Worm (Caenorhabditis elegans): Measurements from ENCODE around the gene col-93.

The col-93 gene

DNA sequence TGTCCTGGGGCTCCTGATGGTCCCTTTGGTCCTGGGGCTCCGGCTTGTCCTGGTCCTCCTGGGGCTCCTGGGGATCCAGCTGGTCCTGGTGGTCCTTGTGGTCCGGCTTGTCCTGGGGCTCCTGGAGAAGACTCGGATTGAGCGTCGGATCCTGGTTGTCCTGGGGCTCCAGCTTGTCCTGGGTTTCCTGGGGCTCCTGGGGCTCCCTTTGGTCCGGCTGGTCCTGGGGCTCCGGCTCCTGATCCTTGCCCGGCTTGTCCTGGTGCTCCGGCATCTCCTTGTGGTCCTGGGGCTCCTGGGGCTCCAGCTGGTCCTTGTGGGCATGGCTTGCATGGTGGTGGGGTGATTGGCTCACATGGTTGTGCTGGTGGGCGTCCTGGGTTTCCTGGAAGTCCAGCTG is 660 bp downstream of the col-93 start:
- TF ChIP-seq scrt-1 (GFP tag; IDR thresholded peaks at IDR 0.05) (0 out of 2 replicates have a peak, but pooled peaks have one; percentile 30), sea-1 (GFP tag; conservative IDR thresholded peaks at IDR 0.05) (0 out of 2 replicates have a peak, but pooled peaks have one; percentile 15)

DNA sequence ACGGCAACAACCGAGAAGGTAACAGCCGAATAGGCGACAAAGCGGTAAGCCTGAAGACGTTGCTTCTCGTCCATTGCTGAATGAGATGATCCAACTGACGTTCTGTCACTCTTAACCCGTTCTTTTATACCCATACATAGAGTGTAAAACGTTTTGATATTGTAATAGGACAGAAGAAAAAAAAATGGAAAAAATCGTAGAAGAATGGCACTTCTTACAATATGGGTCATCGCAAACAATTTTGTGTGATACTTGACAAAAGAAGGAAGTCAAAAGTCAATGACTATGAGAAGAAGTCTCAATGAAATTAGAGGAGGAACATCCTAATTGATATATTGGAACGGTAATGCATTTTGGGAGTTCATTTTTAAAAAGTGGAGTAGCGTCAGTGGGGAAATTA is 2.3 kb downstream of the col-93 start, which contains the start of gene col-92:
Gene col-92, minus strand, starts transcription at position 101 of the 400 bp plus-strand sequence.
- no peak for TF ChIP-seq hmbx-1 (tag; optimal IDR thresholded peaks at IDR 0.05)
- no peak for TF ChIP-seq tbx-11 (GFP tag; IDR thresholded peaks at IDR 0.05)
- TF ChIP-seq aly-1 (tag; optimal IDR thresholded peaks at IDR 0.05): no peak
- TF ChIP-seq scrt-1 (GFP tag; IDR thresholded peaks at IDR 0.05): no peak
- no peak for TF ChIP-seq B0310.2 (tag; optimal IDR thresholded peaks at IDR 0.05)
- TF ChIP-seq hmg-4 (GFP tag; optimal IDR thresholded peaks at IDR 0.05): no peak
- no peak for TF ChIP-seq hnd-1 (tag; optimal IDR thresholded peaks at IDR 0.05)
- no peak for TF ChIP-seq sea-1 (GFP tag; conservative IDR thresholded peaks at IDR 0.05)
- no peak for TF ChIP-seq F13C5.2 (tag; optimal IDR thresholded peaks at IDR 0.05)
- TF ChIP-seq pes-1 (GFP tag; IDR thresholded peaks at IDR 0.05): no peak
- no peak for TF ChIP-seq tra-4 (tag; optimal IDR thresholded peaks at IDR 0.05)
- TF ChIP-seq tbx-37 (GFP tag; conservative IDR thresholded peaks at IDR 0.05): no peak
- no peak for TF ChIP-seq ets-7 (tag; optimal IDR thresholded peaks at IDR 0.05)
- TF ChIP-seq ama-1 (optimal IDR thresholded peaks at IDR 0.05): no peak
- TF ChIP-seq flt-1 (GFP tag; IDR thresholded peaks at IDR 0.05): no peak
- no peak for TF ChIP-seq ceh-13 (GFP tag; optimal IDR thresholded peaks at IDR 0.05)

DNA sequence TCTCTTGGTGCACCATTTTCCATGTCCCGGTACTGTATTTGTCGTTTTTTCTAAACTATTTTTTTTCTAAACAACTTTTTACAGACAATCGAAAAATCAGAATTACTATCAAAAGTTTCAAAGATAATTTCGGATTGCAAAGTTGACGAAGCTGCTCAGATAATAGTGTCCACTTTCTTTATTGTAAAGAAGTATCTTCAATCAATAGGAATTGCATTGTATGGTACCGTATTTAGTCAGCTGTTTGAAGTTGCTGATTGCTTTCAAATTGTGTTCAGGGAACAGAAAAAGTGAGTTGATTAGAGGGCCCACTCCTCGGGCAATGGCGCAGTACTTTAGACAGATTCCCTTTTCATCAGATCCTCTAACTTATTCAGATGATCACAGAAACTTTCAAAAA is 3.9 kb downstream of the col-93 start:
- TF ChIP-seq scrt-1 (GFP tag; IDR thresholded peaks at IDR 0.05) (no peak), ama-1 (optimal IDR thresholded peaks at IDR 0.05) (no peak), F13C5.2 (tag; optimal IDR thresholded peaks at IDR 0.05) (no peak), aly-1 (tag; optimal IDR thresholded peaks at IDR 0.05) (no peak), tbx-11 (GFP tag; IDR thresholded peaks at IDR 0.05) (no peak), ceh-36 (tag; optimal IDR thresholded peaks at IDR 0.05) (no peak), tbx-37 (GFP tag; conservative IDR thresholded peaks at IDR 0.05) (no peak), B0310.2 (tag; optimal IDR thresholded peaks at IDR 0.05) (no peak), ets-7 (tag; optimal IDR thresholded peaks at IDR 0.05) (no peak), pes-1 (GFP tag; IDR thresholded peaks at IDR 0.05) (no peak), hmg-4 (GFP tag; optimal IDR thresholded peaks at IDR 0.05) (no peak), hnd-1 (tag; optimal IDR thresholded peaks at IDR 0.05) (no peak), sea-1 (GFP tag; conservative IDR thresholded peaks at IDR 0.05) (no peak), tra-4 (tag; optimal IDR thresholded peaks at IDR 0.05) (no peak), ceh-13 (GFP tag; optimal IDR thresholded peaks at IDR 0.05) (no peak), flt-1 (GFP tag; IDR thresholded peaks at IDR 0.05) (no peak), hmbx-1 (tag; optimal IDR thresholded peaks at IDR 0.05) (no peak)

DNA sequence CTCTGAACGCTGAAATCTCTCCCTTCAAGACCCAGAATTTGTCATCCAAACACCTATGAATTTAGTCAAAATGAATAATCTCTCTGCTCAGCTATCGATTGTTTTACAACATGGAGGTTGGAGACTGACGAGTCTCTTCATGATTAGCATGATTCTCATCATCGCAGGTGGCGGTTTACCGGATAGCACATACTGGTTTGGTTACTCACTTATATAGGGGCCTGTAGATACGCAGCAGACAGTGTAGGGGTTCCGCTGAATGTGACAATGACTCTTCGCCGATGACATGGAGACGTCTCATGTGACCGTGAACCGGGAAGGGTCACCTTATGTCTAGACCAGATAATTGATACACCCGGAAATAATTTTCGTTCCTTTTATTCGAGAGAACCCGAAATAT is 8.8 kb downstream of the col-93 start:
- no peak for TF ChIP-seq tbx-11 (GFP tag; IDR thresholded peaks at IDR 0.05)
- no peak for TF ChIP-seq hmbx-1 (tag; optimal IDR thresholded peaks at IDR 0.05)
- no peak for TF ChIP-seq ama-1 (optimal IDR thresholded peaks at IDR 0.05)
- TF ChIP-seq hmg-4 (GFP tag; optimal IDR thresholded peaks at IDR 0.05): no peak
- TF ChIP-seq ets-7 (tag; optimal IDR thresholded peaks at IDR 0.05): no peak
- no peak for TF ChIP-seq B0310.2 (tag; optimal IDR thresholded peaks at IDR 0.05)
- no peak for TF ChIP-seq sea-1 (GFP tag; conservative IDR thresholded peaks at IDR 0.05)
- TF ChIP-seq F13C5.2 (tag; optimal IDR thresholded peaks at IDR 0.05): no peak
- no peak for TF ChIP-seq pes-1 (GFP tag; IDR thresholded peaks at IDR 0.05)
- no peak for TF ChIP-seq scrt-1 (GFP tag; IDR thresholded peaks at IDR 0.05)
- no peak for TF ChIP-seq ceh-36 (tag; optimal IDR thresholded peaks at IDR 0.05)
- no peak for TF ChIP-seq flt-1 (GFP tag; IDR thresholded peaks at IDR 0.05)
- no peak for TF ChIP-seq aly-1 (tag; optimal IDR thresholded peaks at IDR 0.05)
- no peak for TF ChIP-seq tbx-37 (GFP tag; conservative IDR thresholded peaks at IDR 0.05)
- TF ChIP-seq tra-4 (tag; optimal IDR thresholded peaks at IDR 0.05): no peak
- TF ChIP-seq hnd-1 (tag; optimal IDR thresholded peaks at IDR 0.05): no peak
- TF ChIP-seq ceh-13 (GFP tag; optimal IDR thresholded peaks at IDR 0.05): no peak

DNA sequence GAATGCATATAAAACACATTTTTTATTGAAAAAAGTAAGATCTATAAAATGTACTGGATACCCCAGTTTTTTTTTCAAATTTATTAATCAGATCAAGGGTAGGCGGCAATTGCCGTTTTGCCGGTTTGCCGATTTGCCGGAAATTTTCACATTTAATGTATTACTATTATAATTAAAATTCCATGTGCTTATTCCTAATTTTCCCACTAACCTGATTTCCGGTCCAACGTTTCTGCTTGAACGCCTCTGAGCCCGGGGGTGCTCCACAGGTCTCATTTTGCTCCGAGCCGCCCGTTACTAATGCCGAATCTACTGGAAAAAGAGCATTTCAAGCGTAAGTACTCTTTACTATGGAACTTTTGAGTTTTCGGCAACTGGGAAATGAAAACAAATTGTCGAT is 15.8 kb downstream of the col-93 start, which contains the start of gene dhc-4:
Gene dhc-4, plus strand, starts transcription at position 301 of the 400 bp plus-strand sequence.
- TF ChIP-seq scrt-1 (GFP tag; IDR thresholded peaks at IDR 0.05) (no peak), flt-1 (GFP tag; IDR thresholded peaks at IDR 0.05) (no peak), tbx-37 (GFP tag; conservative IDR thresholded peaks at IDR 0.05) (no peak), hmg-4 (GFP tag; optimal IDR thresholded peaks at IDR 0.05) (no peak), ets-7 (tag; optimal IDR thresholded peaks at IDR 0.05) (no peak), hmbx-1 (tag; optimal IDR thresholded peaks at IDR 0.05) (no peak), sea-1 (GFP tag; conservative IDR thresholded peaks at IDR 0.05) (no peak), F13C5.2 (tag; optimal IDR thresholded peaks at IDR 0.05) (no peak), hnd-1 (tag; optimal IDR thresholded peaks at IDR 0.05) (no peak), ceh-13 (GFP tag; optimal IDR thresholded peaks at IDR 0.05) (no peak), ama-1 (optimal IDR thresholded peaks at IDR 0.05) (no peak), tra-4 (tag; optimal IDR thresholded peaks at IDR 0.05) (no peak), aly-1 (tag; optimal IDR thresholded peaks at IDR 0.05) (no peak), pes-1 (GFP tag; IDR thresholded peaks at IDR 0.05) (no peak)

DNA sequence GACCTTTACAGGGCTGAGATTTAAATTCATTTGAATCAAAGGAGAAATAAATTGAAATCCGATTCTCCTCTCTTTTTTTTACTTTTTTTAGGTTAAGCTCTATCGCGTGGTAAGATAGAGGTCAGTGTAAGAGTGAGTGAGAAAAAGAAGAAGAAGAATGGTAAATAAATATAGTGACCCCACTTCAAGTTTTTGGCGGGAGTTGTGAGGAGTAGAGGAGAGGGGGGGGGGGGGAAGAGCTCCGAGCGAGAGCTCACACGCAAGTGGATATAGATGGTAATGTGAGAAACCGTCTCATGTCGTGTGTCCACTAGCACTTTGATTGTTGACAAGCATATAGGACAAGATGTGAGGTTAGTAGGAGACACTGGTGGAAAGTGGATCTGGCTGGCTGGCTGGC is 18.4 kb downstream of the col-93 start, which contains the start of gene W05B2.2:
Gene W05B2.2, minus strand, starts transcription at position 101 of the 400 bp plus-strand sequence.
- TF ChIP-seq tbx-11 (GFP tag; IDR thresholded peaks at IDR 0.05) (no peak), sea-1 (GFP tag; conservative IDR thresholded peaks at IDR 0.05) (no peak), tbx-37 (GFP tag; conservative IDR thresholded peaks at IDR 0.05) (no peak), ets-7 (tag; optimal IDR thresholded peaks at IDR 0.05) (no peak), scrt-1 (GFP tag; IDR thresholded peaks at IDR 0.05) (no peak), aly-1 (tag; optimal IDR thresholded peaks at IDR 0.05) (no peak), ceh-36 (tag; optimal IDR thresholded peaks at IDR 0.05) (no peak), B0310.2 (tag; optimal IDR thresholded peaks at IDR 0.05) (no peak), flt-1 (GFP tag; IDR thresholded peaks at IDR 0.05) (no peak), ama-1 (optimal IDR thresholded peaks at IDR 0.05) (no peak), hmg-4 (GFP tag; optimal IDR thresholded peaks at IDR 0.05) (no peak), hmbx-1 (tag; optimal IDR thresholded peaks at IDR 0.05) (no peak), hnd-1 (tag; optimal IDR thresholded peaks at IDR 0.05) (no peak), F13C5.2 (tag; optimal IDR thresholded peaks at IDR 0.05) (no peak), ceh-13 (GFP tag; optimal IDR thresholded peaks at IDR 0.05) (no peak), tra-4 (tag; optimal IDR thresholded peaks at IDR 0.05) (no peak), pes-1 (GFP tag; IDR thresholded peaks at IDR 0.05) (no peak)

DNA sequence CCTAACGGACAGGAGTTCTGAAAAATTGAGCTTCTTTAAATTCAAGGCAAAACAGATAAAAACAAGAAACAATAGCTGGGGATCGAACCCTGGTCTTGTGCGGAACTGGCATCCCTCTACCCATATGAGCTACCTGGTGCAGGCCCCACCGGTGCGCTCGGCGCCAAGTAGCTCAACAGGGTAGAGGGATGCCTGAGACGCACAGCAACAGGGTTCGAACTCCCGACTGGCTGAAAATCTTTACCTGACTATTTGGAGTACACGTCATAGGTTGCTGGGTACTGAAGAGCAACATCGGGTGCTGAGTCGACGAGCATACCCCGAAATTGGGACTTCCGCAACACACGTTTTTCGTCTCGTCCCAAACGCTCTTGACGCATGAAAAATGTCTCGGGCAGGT is 22.5 kb downstream of the col-93 start:
- TF ChIP-seq flt-1 (GFP tag; IDR thresholded peaks at IDR 0.05): no peak

All from whole organism, early embryonic.